Fruit fly (Drosophila melanogaster): ENCODE measurements around the gene CG46430.

dm6 chr3L:10434005-10434404, 44.3 kb upstream of the CG46430 start, which contains the start of gene Ir67c:
- TF ChIP-seq Blimp-1 (GFP tag; optimal IDR thresholded peaks at IDR 0.05): no peak
- TF ChIP-seq Lpt (GFP tag; optimal IDR thresholded peaks at IDR 0.05): no peak
- TF ChIP-seq Hr38 (GFP tag; optimal IDR thresholded peaks at IDR 0.05): no peak
- TF ChIP-seq CG32006 (GFP tag; optimal IDR thresholded peaks at IDR 0.05): peak; percentile 12
- no peak for TF ChIP-seq Sox102F (GFP tag; optimal IDR thresholded peaks at IDR 0.05)
- no peak for TF ChIP-seq vri (GFP tag; optimal IDR thresholded peaks at IDR 0.05)
- TF ChIP-seq lz (GFP tag; optimal IDR thresholded peaks at IDR 0.05): no peak
- no peak for TF ChIP-seq acj6 (GFP tag; optimal IDR thresholded peaks at IDR 0.05)

All from whole organism, prepupa.